Worm (Caenorhabditis elegans) whole organism, early embryonic: ENCODE measurements around the gene rml-4.

Experiments
- F13C5.2 ChIP-seq: sonication (generic microtip); optimal IDR thresholded peaks from 2 replicates; lab custom pipeline; 2017; ENCODE audit warnings: mild to moderate bottlenecking, missing genetic modification characterization, inconsistent platforms, missing compliant biosample characterization
- ceh-13 ChIP-seq: fragments of 200-800 bp; sonication (Bioruptor generic); optimal IDR thresholded peaks from 2 replicates; lab custom pipeline; 2018; ENCODE audit warnings: mild to moderate bottlenecking, missing genetic modification characterization, missing compliant biosample characterization
- flt-1 ChIP-seq: fragments of 200-800 bp; sonication (Bioruptor generic); IDR thresholded peaks from 2 replicates; pipeline ENCODE4 v1.3.6; 2022; ENCODE audit warnings: missing genetic modification characterization, missing compliant biosample characterization
- hmbx-1 ChIP-seq: sonication (generic microtip); optimal IDR thresholded peaks from 2 replicates; lab custom pipeline; 2016; ENCODE audit warnings: mild to moderate bottlenecking, missing genetic modification characterization, missing compliant biosample characterization
- scrt-1 ChIP-seq: fragments of 200-800 bp; sonication (Bioruptor generic); IDR thresholded peaks from 2 replicates; pipeline ENCODE4 v1.3.6; 2022; ENCODE audit warnings: missing genetic modification characterization, missing compliant biosample characterization
- tbx-37 ChIP-seq: fragments of 200-800 bp; sonication (Bioruptor generic); conservative IDR thresholded peaks from 2 replicates; pipeline ENCODE4 v1.3.6; 2022; ENCODE audit warnings: missing genetic modification reagents, missing genetic modification characterization, missing compliant biosample characterization
- tra-4 ChIP-seq: sonication (generic microtip); optimal IDR thresholded peaks from 2 replicates; lab custom pipeline; 2017; ENCODE audit warnings: missing genetic modification characterization, missing compliant biosample characterization

DNA sequence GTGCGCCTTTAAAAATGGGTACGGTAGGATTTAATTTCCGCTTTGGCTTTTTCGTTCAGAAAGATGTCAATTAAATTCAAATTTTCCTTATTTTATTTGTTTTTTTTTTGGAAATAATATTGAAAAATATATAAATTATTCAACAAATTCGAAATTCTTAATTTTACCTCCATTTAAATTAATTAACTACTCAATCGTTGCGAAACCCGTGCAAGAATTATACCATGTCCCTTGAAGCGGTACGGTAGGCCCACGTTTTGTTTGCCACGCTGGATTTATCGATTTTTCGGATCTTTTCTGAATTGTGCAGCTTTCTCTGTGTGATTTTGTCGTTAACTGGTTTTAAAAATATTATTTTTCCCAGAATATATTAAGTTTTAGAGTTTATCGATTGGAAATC is 25.6 kb downstream of the rml-4 start, which contains the start of gene Y52E8A.2:
- TF ChIP-seq flt-1 (GFP tag; lab: Robert Waterston, UW) (no peak), scrt-1 (GFP tag; lab: Robert Waterston, UW) (no peak), F13C5.2 (tag; lab: Kevin White, UChicago) (no peak), hmbx-1 (no peak), tra-4 (tag; lab: Kevin White, UChicago) (no peak), ceh-13 (no peak), tbx-37 (GFP tag; lab: Robert Waterston, UW) (no peak)
